Worm (Caenorhabditis elegans): ENCODE results near the gene ttr-6.

ttr-6 gene

ce11 chrX:6640570-6641199 lies 43.8 kb upstream of the ttr-6 start, which contains the start of gene nhr-120:
Gene nhr-120 (minus strand): TSS chrX:6640620.
- no peak for TF ChIP-seq elt-3 (tag; optimal IDR thresholded peaks at IDR 0.05)
- TF ChIP-seq pha-4 (tag; optimal IDR thresholded peaks at IDR 0.05): no peak
- TF ChIP-seq unc-120 (tag; optimal IDR thresholded peaks at IDR 0.05; ENCODE audit: poor library complexity, severe bottlenecking): no peak
- no peak for TF ChIP-seq lsy-2 (tag; optimal IDR thresholded peaks at IDR 0.05)
- TF ChIP-seq ceh-83 (GFP tag; optimal IDR thresholded peaks at IDR 0.05): no peak
- no peak for TF ChIP-seq elt-1 (tag; optimal IDR thresholded peaks at IDR 0.05; ENCODE audit: borderline replicate concordance, insufficient read depth)
- TF ChIP-seq ces-1 (GFP tag; optimal IDR thresholded peaks at IDR 0.05): no peak
- TF ChIP-seq sptf-1 (tag; optimal IDR thresholded peaks at IDR 0.05): no peak
- no peak for TF ChIP-seq unc-62 (GFP tag; optimal IDR thresholded peaks at IDR 0.05)
- TF ChIP-seq tbx-8 (GFP tag; optimal IDR thresholded peaks at IDR 0.05): no peak
- no peak for TF ChIP-seq zip-8 (tag; optimal IDR thresholded peaks at IDR 0.05)
- no peak for TF ChIP-seq lin-13 (tag; optimal IDR thresholded peaks at IDR 0.05)
- TF ChIP-seq mep-1 (tag; optimal IDR thresholded peaks at IDR 0.05): no peak
- TF ChIP-seq hlh-1 (tag; optimal IDR thresholded peaks at IDR 0.05): no peak
- TF ChIP-seq snpc-4 (tag; optimal IDR thresholded peaks at IDR 0.05): no peak
- no peak for TF ChIP-seq blmp-1 (tag; optimal IDR thresholded peaks at IDR 0.05)
- TF ChIP-seq nhr-76 (tag; optimal IDR thresholded peaks at IDR 0.05): no peak

- TF ChIP-seq snpc-4 (tag; optimal IDR thresholded peaks at IDR 0.05): no peak
- no peak for TF ChIP-seq zip-8 (tag; optimal IDR thresholded peaks at IDR 0.05)
Observed at ce11 chrX:6638985-6639573, 42.2 kb upstream of the ttr-6 start.

ce11 chrX:6637933-6638332 lies 41.0 kb upstream of the ttr-6 start:
- no peak for TF ChIP-seq lsy-2 (tag; optimal IDR thresholded peaks at IDR 0.05)
- no peak for TF ChIP-seq nhr-76 (tag; optimal IDR thresholded peaks at IDR 0.05)
- TF ChIP-seq ceh-39 (tag; optimal IDR thresholded peaks at IDR 0.05): no peak
- TF ChIP-seq unc-120 (tag; optimal IDR thresholded peaks at IDR 0.05; ENCODE audit: poor library complexity, severe bottlenecking): no peak
- TF ChIP-seq cnd-1 (tag; optimal IDR thresholded peaks at IDR 0.05): no peak
- no peak for TF ChIP-seq unc-62 (GFP tag; optimal IDR thresholded peaks at IDR 0.05)

ce11 chrX:6635173-6635572 lies 38.3 kb upstream of the ttr-6 start, which contains the start of gene aexr-1:
Gene aexr-1 (minus strand): TSS chrX:6635273.
- TF ChIP-seq ceh-83 (GFP tag; optimal IDR thresholded peaks at IDR 0.05) (no peak), mep-1 (tag; optimal IDR thresholded peaks at IDR 0.05) (no peak), lin-13 (tag; optimal IDR thresholded peaks at IDR 0.05) (no peak), lin-32 (GFP tag; optimal IDR thresholded peaks at IDR 0.05) (no peak)

ce11 chrX:6631437-6631836 lies 34.5 kb upstream of the ttr-6 start, which contains the start of gene aexr-2:
Gene aexr-2 (minus strand): TSS chrX:6631537.
- TF ChIP-seq nhr-12 (tag; optimal IDR thresholded peaks at IDR 0.05): no peak
- no peak for TF ChIP-seq mab-5 (tag; optimal IDR thresholded peaks at IDR 0.05)
- TF ChIP-seq unc-62 (GFP tag; optimal IDR thresholded peaks at IDR 0.05): no peak
- TF ChIP-seq snpc-4 (tag; optimal IDR thresholded peaks at IDR 0.05): no peak
- no peak for TF ChIP-seq lin-13 (tag; optimal IDR thresholded peaks at IDR 0.05)
- TF ChIP-seq nhr-2 (tag; optimal IDR thresholded peaks at IDR 0.05): no peak
- no peak for TF ChIP-seq ces-1 (GFP tag; optimal IDR thresholded peaks at IDR 0.05)
- no peak for TF ChIP-seq sem-2 (GFP tag; optimal IDR thresholded peaks at IDR 0.05)
- no peak for TF ChIP-seq ham-2 (GFP tag; optimal IDR thresholded peaks at IDR 0.05)
- no peak for TF ChIP-seq M03D4.4 (tag; optimal IDR thresholded peaks at IDR 0.05)
- no peak for TF ChIP-seq blmp-1 (tag; optimal IDR thresholded peaks at IDR 0.05)
- TF ChIP-seq mep-1 (tag; optimal IDR thresholded peaks at IDR 0.05): no peak
- TF ChIP-seq elt-3 (tag; optimal IDR thresholded peaks at IDR 0.05): no peak
- TF ChIP-seq sptf-1 (tag; optimal IDR thresholded peaks at IDR 0.05): no peak
- no peak for TF ChIP-seq drap-1 (GFP tag; optimal IDR thresholded peaks at IDR 0.05)
- TF ChIP-seq unc-120 (tag; optimal IDR thresholded peaks at IDR 0.05; ENCODE audit: poor library complexity, severe bottlenecking): no peak
- no peak for TF ChIP-seq ceh-83 (GFP tag; optimal IDR thresholded peaks at IDR 0.05)
- no peak for TF ChIP-seq bed-3 (GFP tag; optimal IDR thresholded peaks at IDR 0.05)
- TF ChIP-seq zip-8 (tag; optimal IDR thresholded peaks at IDR 0.05): no peak

ce11 chrX:6630645-6631044 lies 33.7 kb upstream of the ttr-6 start:
- TF ChIP-seq sptf-1 (tag; optimal IDR thresholded peaks at IDR 0.05) (no peak), blmp-1 (tag; optimal IDR thresholded peaks at IDR 0.05) (no peak), nhr-76 (tag; optimal IDR thresholded peaks at IDR 0.05) (no peak), ceh-83 (GFP tag; optimal IDR thresholded peaks at IDR 0.05) (no peak), ham-2 (GFP tag; optimal IDR thresholded peaks at IDR 0.05) (no peak), ceh-39 (tag; optimal IDR thresholded peaks at IDR 0.05) (no peak), mls-2 (tag; optimal IDR thresholded peaks at IDR 0.05) (no peak), elt-1 (tag; optimal IDR thresholded peaks at IDR 0.05; ENCODE audit: borderline replicate concordance, insufficient read depth) (no peak), lsy-2 (tag; optimal IDR thresholded peaks at IDR 0.05) (no peak), unc-120 (tag; optimal IDR thresholded peaks at IDR 0.05; ENCODE audit: poor library complexity, severe bottlenecking) (no peak), nhr-12 (tag; optimal IDR thresholded peaks at IDR 0.05) (no peak), ces-1 (GFP tag; optimal IDR thresholded peaks at IDR 0.05) (no peak), ztf-11 (tag; optimal IDR thresholded peaks at IDR 0.05) (no peak), drap-1 (GFP tag; optimal IDR thresholded peaks at IDR 0.05) (no peak), ceh-43 (GFP tag; optimal IDR thresholded peaks at IDR 0.05) (no peak), tbx-8 (GFP tag; optimal IDR thresholded peaks at IDR 0.05) (no peak), lin-13 (tag; optimal IDR thresholded peaks at IDR 0.05) (no peak), nhr-28 (tag; optimal IDR thresholded peaks at IDR 0.05) (no peak), lin-32 (GFP tag; optimal IDR thresholded peaks at IDR 0.05) (no peak)

All from whole organism, mixed stage, embryonic.